Worm (Caenorhabditis elegans) whole organism, mixed stage, embryonic: ENCODE measurements around the gene srz-79.

Source experiments
- blmp-1 ChIP-seq: fragments of 150-350 bp; optimal IDR thresholded peaks from 2 replicates; lab custom pipeline; 2014; ENCODE audit warnings: missing biosample characterization, missing genetic modification characterization
- ceh-83 ChIP-seq: fragments of 200-800 bp; sonication (Bioruptor generic); optimal IDR thresholded peaks from 2 replicates; lab custom pipeline; 2018; ENCODE audit warnings: mild to moderate bottlenecking, missing genetic modification characterization, missing compliant biosample characterization
- ces-1 ChIP-seq: fragments of 150-350 bp; optimal IDR thresholded peaks from 2 replicates; lab custom pipeline; 2014; ENCODE audit warnings: missing biosample characterization, missing genetic modification reagents, missing genetic modification characterization
- hlh-1 ChIP-seq: fragments of 150-350 bp; optimal IDR thresholded peaks from 2 replicates; lab custom pipeline; 2014; ENCODE audit warnings: missing biosample characterization, missing genetic modification reagents, missing genetic modification characterization
- lsy-2 ChIP-seq: fragments of 150-350 bp; optimal IDR thresholded peaks from 2 replicates; lab custom pipeline; 2014; ENCODE audit warnings: missing biosample characterization, missing genetic modification characterization
- mep-1 ChIP-seq: fragments of 150-350 bp; optimal IDR thresholded peaks from 2 replicates; lab custom pipeline; 2017; ENCODE audit warnings: missing biosample characterization, missing genetic modification reagents, missing genetic modification characterization, inconsistent platforms
- nhr-237 ChIP-seq: fragments of 150-350 bp; optimal IDR thresholded peaks from 2 replicates; lab custom pipeline; 2014; ENCODE audit warnings: missing biosample characterization, missing genetic modification characterization
- nhr-28 ChIP-seq: fragments of 150-350 bp; optimal IDR thresholded peaks from 2 replicates; lab custom pipeline; 2014; ENCODE audit warnings: missing biosample characterization, missing genetic modification characterization
- pha-4 ChIP-seq: fragments of 150-350 bp; optimal IDR thresholded peaks from 2 replicates; lab custom pipeline; 2018; ENCODE audit warnings: missing biosample characterization, missing genetic modification reagents, missing genetic modification characterization
- snpc-4 ChIP-seq: fragments of 150-350 bp; optimal IDR thresholded peaks from 2 replicates; lab custom pipeline; 2014; ENCODE audit warnings: missing biosample characterization, missing genetic modification characterization
- unc-39 ChIP-seq: fragments of 150-350 bp; optimal IDR thresholded peaks from 2 replicates; lab custom pipeline; 2014; ENCODE audit warnings: missing biosample characterization, missing genetic modification characterization
- ztf-11 ChIP-seq: fragments of 150-350 bp; optimal IDR thresholded peaks from 2 replicates; lab custom pipeline; 2014; ENCODE audit warnings: missing biosample characterization, missing genetic modification characterization

ce11 chrIV:3539872-3540271 is 46.5 kb downstream of the srz-79 start, which contains the start of gene B0212.3:
- no peak for TF ChIP-seq pha-4 (tag; lab: Kevin White, UChicago)
- TF ChIP-seq ztf-11 = no peak
- no peak for TF ChIP-seq unc-39 (tag; lab: Kevin White, UChicago)
- no peak for TF ChIP-seq nhr-28
- no peak for TF ChIP-seq snpc-4
- TF ChIP-seq ceh-83 (GFP tag; lab: Kevin White, UChicago) = no peak
- TF ChIP-seq nhr-237 (tag; lab: Kevin White, UChicago) = no peak
- TF ChIP-seq blmp-1 (tag; lab: Kevin White, UChicago) = no peak
- no peak for TF ChIP-seq hlh-1 (tag; lab: Kevin White, UChicago)
- no peak for TF ChIP-seq ces-1 (GFP tag; lab: Kevin White, UChicago)
- no peak for TF ChIP-seq lsy-2 (tag; lab: Kevin White, UChicago)
- no peak for TF ChIP-seq mep-1 (tag; lab: Kevin White, UChicago)
